Fruit fly (Drosophila melanogaster): Measurements from ENCODE around the gene CG4393.

Gene CG4393

DNA sequence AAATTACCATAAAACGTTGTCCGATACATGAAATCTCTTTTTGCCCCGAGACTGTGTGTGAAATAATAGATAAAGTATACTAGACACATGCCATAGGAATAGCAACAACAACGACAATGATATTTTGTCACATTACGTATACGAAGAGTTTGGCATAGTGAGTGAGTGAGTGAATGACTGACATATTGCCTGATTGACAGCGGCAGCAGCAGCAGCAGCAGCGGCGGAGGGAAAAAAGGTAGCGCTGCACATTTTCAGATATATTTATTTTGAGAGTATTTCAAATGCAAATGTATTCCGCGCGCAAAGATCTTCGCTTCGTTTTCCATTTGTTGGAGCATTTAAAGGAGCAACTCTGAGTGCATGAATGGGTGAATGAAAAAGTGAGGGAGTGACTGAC is 48.1 kb downstream of the CG4393 start:
- TF ChIP-seq CG17801 (GFP tag; optimal IDR thresholded peaks at IDR 0.05; ENCODE audit: partially characterized antibody): no peak

DNA sequence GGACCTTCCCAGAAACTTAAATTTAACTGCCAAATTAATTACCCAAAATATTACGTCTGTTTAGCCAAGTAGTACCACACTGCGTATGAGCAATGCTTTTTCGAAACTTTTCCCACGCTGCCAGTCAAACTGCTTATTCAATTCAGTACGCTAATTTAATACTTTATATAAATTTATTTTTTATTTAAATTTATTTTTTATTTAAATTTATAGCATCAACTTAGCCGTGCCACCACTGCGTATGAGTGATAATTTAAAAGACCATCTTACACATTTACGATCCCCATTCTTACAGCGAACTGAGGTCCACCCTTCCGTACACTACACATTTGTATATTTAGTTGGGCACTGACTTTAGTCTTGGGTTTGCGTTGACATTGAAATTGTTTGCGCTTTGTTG is 49.0 kb downstream of the CG4393 start:
- TF ChIP-seq CG17801 (GFP tag; optimal IDR thresholded peaks at IDR 0.05; ENCODE audit: partially characterized antibody): no peak

DNA sequence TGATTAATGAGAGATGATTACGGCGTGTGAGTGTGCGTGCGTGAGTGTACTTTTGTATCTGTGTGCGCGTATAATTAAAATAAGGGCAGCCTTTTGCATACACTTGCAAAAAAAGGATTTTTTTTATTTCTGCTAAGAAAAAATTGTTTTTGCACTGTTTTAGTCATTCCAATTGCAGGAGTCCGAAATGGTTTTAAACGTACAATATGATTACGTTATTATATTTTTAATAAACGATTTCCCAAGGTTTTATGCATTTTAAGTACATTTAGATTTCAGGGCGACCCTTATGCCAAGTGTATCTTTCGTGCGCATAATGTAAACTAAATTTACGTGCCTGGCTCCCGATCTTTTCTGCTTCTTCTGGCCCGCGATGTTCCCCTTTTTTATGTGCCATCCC is 49.7 kb downstream of the CG4393 start:
- TF ChIP-seq CG17801 (GFP tag; optimal IDR thresholded peaks at IDR 0.05; ENCODE audit: partially characterized antibody): no peak

DNA sequence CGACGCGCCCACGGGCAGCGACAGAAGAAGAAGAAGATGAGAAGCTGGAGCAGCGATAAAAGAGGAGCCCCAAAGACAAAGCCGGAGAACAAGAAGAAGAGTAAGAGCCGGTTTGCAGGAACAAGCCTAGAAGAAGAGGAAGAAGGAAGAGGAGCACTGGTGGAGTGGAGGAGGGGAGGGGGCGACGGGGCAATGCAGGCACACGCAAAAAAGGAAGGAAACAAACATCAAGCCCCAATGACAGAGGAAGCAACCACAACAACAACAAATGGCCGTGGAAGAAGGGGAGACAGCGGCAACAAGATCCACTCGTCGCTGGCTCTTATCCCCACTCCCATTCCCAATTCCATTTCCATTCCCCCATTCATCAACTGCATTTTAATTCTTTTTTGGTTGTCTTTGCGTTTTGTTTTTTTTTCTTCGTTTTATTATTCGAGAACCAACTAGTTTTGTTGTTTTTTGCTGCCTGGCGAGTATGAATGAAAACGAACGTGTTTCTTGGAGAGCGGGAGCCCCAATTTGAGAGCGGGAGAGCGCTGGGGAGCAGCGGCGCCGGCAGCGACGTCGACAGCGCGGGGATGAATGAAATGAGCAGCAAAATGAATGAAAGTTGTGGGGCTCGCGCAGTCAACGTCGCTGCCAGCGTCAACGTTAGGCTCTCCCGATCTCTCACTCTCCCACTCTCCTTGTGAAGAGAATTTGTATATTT is 50.4 kb downstream of the CG4393 start:
- peak; percentile 64 for TF ChIP-seq CG17801 (GFP tag; optimal IDR thresholded peaks at IDR 0.05; ENCODE audit: partially characterized antibody)

DNA sequence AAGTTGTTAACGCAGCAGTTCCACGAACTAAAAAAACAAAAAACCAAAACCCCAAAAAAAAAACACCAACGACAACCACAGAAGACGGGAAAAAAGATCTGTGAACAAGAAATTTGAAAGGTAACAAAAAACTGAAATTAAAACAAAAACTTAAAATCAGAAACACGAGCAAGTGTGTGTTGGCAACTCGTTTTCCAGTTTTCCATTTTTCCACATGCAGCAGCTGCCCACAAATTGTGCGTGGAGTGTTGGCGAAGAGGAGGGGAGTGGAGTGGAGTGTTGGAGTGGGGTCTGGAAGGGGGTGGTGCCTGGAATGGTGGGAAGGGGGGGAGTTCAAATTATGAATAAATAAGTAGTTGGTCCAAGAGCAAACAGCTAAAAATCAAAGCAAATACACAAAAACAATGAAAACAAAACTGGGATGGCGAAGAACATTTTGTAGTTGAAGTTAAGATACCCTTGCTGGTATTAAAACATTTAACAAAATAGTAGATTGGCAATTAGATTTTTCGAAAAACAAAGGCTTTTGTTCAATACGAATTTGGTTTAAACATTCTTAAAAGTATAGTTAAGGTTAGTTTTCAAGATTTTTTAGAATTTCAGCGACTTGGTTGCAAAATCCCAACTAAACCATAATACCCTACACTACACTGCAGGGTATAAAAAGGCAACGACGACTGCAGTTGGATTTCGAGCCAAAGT is 51.1 kb downstream of the CG4393 start:
- TF ChIP-seq CG17801 (GFP tag; optimal IDR thresholded peaks at IDR 0.05; ENCODE audit: partially characterized antibody): no peak

dm6 chr3R:23332535-23333333 is 51.8 kb downstream of the CG4393 start:
- TF ChIP-seq CG17801 (GFP tag; optimal IDR thresholded peaks at IDR 0.05; ENCODE audit: partially characterized antibody): peak; percentile 82

DNA sequence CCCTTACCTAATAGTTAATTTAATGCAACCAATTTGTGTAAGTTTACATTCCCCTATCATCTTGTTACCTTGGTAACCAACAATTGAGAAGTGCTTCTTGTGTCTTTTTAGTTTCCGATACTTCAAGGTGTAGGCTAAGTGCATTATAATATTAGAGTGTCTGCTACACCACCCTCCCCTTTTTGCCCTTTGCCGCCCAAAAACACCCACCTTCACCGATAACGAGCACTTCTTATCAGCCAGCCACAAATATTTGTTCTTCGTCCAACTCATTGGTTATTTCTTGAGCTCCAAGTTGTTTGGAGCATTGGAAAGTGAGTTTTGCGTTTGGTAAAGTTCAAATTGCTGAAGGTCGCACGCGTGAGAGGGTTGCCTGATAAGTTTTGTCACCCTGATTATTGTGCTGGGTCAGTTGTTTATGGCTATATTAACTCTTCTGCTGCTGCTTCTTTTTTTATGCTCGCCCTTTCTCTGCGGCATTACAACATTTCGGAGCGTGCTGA is 52.7 kb downstream of the CG4393 start:
- no peak for TF ChIP-seq CG17801 (GFP tag; optimal IDR thresholded peaks at IDR 0.05; ENCODE audit: partially characterized antibody)

dm6 chr3R:23331280-23331679 is 53.3 kb downstream of the CG4393 start:
- TF ChIP-seq CG17801 (GFP tag; optimal IDR thresholded peaks at IDR 0.05; ENCODE audit: partially characterized antibody): peak; percentile 42

DNA sequence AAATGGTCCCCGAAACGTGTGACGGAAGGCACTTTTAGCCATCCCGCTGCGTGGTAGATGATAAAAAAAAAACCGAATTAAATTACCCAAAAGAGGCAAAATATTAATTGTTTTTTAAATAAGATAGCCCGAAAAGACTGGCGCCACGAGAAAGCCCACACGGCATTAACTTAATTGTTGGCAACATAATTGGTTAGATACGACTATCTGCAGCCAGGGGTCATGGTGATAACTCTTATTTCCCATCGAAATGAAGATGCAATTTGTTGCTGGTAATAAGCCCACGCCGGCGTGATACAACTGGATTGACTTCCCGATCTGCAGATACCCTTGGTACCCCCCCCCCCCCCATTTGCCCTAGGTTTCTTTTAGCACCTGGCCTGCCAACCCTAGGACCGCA is 56.9 kb downstream of the CG4393 start:
- TF ChIP-seq CG17801 (GFP tag; optimal IDR thresholded peaks at IDR 0.05; ENCODE audit: partially characterized antibody): no peak

DNA sequence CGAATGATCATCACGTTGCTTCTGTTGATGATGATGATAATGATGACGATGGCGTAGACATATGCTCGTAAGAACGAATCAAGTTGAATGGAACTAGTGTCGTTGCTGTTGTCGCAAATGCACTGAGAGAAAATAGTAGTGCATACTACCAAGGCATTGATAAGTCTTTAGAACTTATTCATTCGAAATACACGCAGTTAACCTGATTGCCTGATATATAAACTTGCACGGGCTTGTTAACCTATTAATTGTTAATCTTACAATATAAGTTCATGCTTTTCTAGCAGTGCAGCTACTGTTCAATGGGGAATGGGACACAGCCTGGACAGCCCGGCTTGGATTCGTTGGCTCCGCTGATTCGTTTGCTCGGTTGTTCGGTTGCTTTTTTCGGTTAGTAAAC is 58.3 kb downstream of the CG4393 start:
- TF ChIP-seq CG17801 (GFP tag; optimal IDR thresholded peaks at IDR 0.05; ENCODE audit: partially characterized antibody): no peak
